In the genomic region with DNA sequence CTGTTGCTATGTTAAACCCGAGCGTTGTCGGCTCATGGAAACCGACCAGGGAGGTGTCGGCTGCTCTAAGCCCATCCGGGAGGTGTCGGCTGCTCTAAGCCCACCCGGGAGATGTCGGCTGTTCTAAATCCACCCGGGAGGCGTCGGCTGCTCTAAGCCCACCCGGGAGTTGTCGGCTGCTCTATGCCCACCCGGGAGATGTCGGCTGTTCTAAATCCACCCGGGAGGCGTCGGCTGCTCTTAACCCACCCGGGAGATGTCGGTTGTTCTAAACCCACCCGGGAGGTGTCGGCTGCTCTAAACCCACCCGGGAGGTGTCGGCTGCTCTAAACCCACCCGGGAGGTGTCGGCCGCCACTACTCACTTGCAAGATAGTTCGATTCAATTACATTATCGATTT, we compare ENCODE assay signal across 2 worm cellular contexts.
TF ChIP-seq lines count a peak whose summit lies in the region.

No protein-coding gene starts in this region.

TF ChIP-seq in whole organism, L4 larva, 104 proteins besides CTCF, POLR2A, EP300 and RAD21:
- TF ChIP-seq egl-43 (GFP tag; IDR thresholded peaks at IDR 0.05; lab: Robert Waterston, UW) (peak; percentile 5; the same call in 1 of the 2 replicates), hlh-30 (tag; optimal IDR thresholded peaks at IDR 0.05; lab: Kevin White, UChicago; ENCODE audit: insufficient read depth) (no peak), set-16 (GFP tag; IDR thresholded peaks at IDR 0.05; lab: Robert Waterston, UW) (peak; percentile 96)

TF ChIP-seq in whole organism, young adult, 124 proteins besides CTCF, POLR2A, EP300 and RAD21:
- TF ChIP-seq zfh-2 (GFP tag; conservative IDR thresholded peaks at IDR 0.05; lab: Robert Waterston, UW) (peak; percentile 91), nfya-2 (GFP tag; IDR thresholded peaks at IDR 0.05; lab: Robert Waterston, UW) (no peak), snpc-4 (GFP tag; optimal IDR thresholded peaks at IDR 0.05; lab: Kevin White, UChicago) (no peak), snpc-4 (tag; optimal IDR thresholded peaks at IDR 0.05; lab: Kevin White, UChicago) (peak in 1 of 4 experiments; percentile 51), xnd-1 (tag; optimal IDR thresholded peaks at IDR 0.05; lab: Kevin White, UChicago) (no peak), lin-26 (GFP tag; IDR thresholded peaks at IDR 0.05; lab: Robert Waterston, UW) (0 out of 2 replicates have a peak, but pooled peaks have one; percentile 28), attf-5 (GFP tag; optimal IDR thresholded peaks at IDR 0.05; lab: Kevin White, UChicago) (no peak), egrh-3 (GFP tag; IDR thresholded peaks at IDR 0.05; lab: Robert Waterston, UW) (peak; percentile 90), pha-4 (tag; optimal IDR thresholded peaks at IDR 0.05; lab: Kevin White, UChicago) (no peak)
TF ChIP-seq in whole organism, young adult: peak in this region for 4.
